Worm (Caenorhabditis elegans) whole organism, mixed stage, embryonic: ENCODE data around the gene D1046.2.

ENCODE experiments used
- M03D4.4 ChIP-seq: sonication (generic microtip); optimal IDR thresholded peaks from 2 replicates; lab custom pipeline; 2017; ENCODE audit warnings: mild to moderate bottlenecking, missing genetic modification characterization, missing compliant biosample characterization
- bed-3 ChIP-seq: fragments of 200-800 bp; sonication (Bioruptor generic); optimal IDR thresholded peaks from 3 replicates; lab custom pipeline; 2018; ENCODE audit warnings: mild to moderate bottlenecking, missing genetic modification characterization, moderate library complexity, missing compliant biosample characterization
- ceh-39 ChIP-seq: fragments of 150-350 bp; optimal IDR thresholded peaks from 2 replicates; lab custom pipeline; 2014; ENCODE audit warnings: missing biosample characterization, missing genetic modification characterization
- ceh-43 ChIP-seq: fragments of 200-800 bp; sonication (Bioruptor generic); optimal IDR thresholded peaks from 2 replicates; lab custom pipeline; 2018; ENCODE audit warnings: mild to moderate bottlenecking, missing genetic modification characterization, moderate library complexity, missing compliant biosample characterization
- ceh-83 ChIP-seq: fragments of 200-800 bp; sonication (Bioruptor generic); optimal IDR thresholded peaks from 2 replicates; lab custom pipeline; 2018; ENCODE audit warnings: mild to moderate bottlenecking, missing genetic modification characterization, missing compliant biosample characterization
- ces-1 ChIP-seq: fragments of 150-350 bp; optimal IDR thresholded peaks from 2 replicates; lab custom pipeline; 2014; ENCODE audit warnings: missing biosample characterization, missing genetic modification reagents, missing genetic modification characterization
- drap-1 ChIP-seq: fragments of 200-800 bp; sonication (Bioruptor generic); optimal IDR thresholded peaks from 3 replicates; lab custom pipeline; 2018; ENCODE audit warnings: mild to moderate bottlenecking, missing genetic modification characterization, missing compliant biosample characterization
- elt-1 ChIP-seq: sonication (generic microtip); optimal IDR thresholded peaks from 2 replicates; lab custom pipeline; 2017; ENCODE audit warnings: missing genetic modification characterization, mild to moderate bottlenecking, missing compliant biosample characterization, antibody characterized with exemption, moderate library complexity, borderline replicate concordance; ENCODE audit not compliant: insufficient read depth
- elt-3 ChIP-seq: fragments of 150-350 bp; optimal IDR thresholded peaks from 2 replicates; lab custom pipeline; 2014; ENCODE audit warnings: missing biosample characterization, missing genetic modification characterization
- ham-2 ChIP-seq: fragments of 200-800 bp; sonication (Bioruptor generic); optimal IDR thresholded peaks from 2 replicates; lab custom pipeline; 2018; ENCODE audit warnings: mild to moderate bottlenecking, missing genetic modification characterization, missing compliant biosample characterization
- hlh-1 ChIP-seq: fragments of 150-350 bp; optimal IDR thresholded peaks from 2 replicates; lab custom pipeline; 2014; ENCODE audit warnings: missing biosample characterization, missing genetic modification reagents, missing genetic modification characterization
- lin-13 ChIP-seq: fragments of 150-350 bp; optimal IDR thresholded peaks from 2 replicates; lab custom pipeline; 2014; ENCODE audit warnings: missing biosample characterization, missing genetic modification characterization
- lin-32 ChIP-seq: fragments of 200-800 bp; sonication (Bioruptor generic); optimal IDR thresholded peaks from 2 replicates; lab custom pipeline; 2018; ENCODE audit warnings: mild to moderate bottlenecking, missing genetic modification characterization, missing compliant biosample characterization
- lsy-2 ChIP-seq: fragments of 150-350 bp; optimal IDR thresholded peaks from 2 replicates; lab custom pipeline; 2014; ENCODE audit warnings: missing biosample characterization, missing genetic modification characterization
- mab-5 ChIP-seq: fragments of 150-350 bp; optimal IDR thresholded peaks from 2 replicates; lab custom pipeline; 2014; ENCODE audit warnings: missing biosample characterization, missing genetic modification characterization
- mep-1 ChIP-seq: fragments of 150-350 bp; optimal IDR thresholded peaks from 2 replicates; lab custom pipeline; 2017; ENCODE audit warnings: missing biosample characterization, missing genetic modification reagents, missing genetic modification characterization, inconsistent platforms
- mls-2 ChIP-seq: sonication (generic microtip); optimal IDR thresholded peaks from 2 replicates; lab custom pipeline; 2016; ENCODE audit warnings: mild to moderate bottlenecking, missing genetic modification characterization, moderate library complexity, missing compliant biosample characterization
- nhr-12 ChIP-seq: fragments of 150-350 bp; optimal IDR thresholded peaks from 2 replicates; lab custom pipeline; 2014; ENCODE audit warnings: missing biosample characterization, missing genetic modification characterization
- nhr-2 ChIP-seq: fragments of 150-350 bp; optimal IDR thresholded peaks from 2 replicates; lab custom pipeline; 2014; ENCODE audit warnings: missing biosample characterization, missing genetic modification characterization
- nhr-237 ChIP-seq: fragments of 150-350 bp; optimal IDR thresholded peaks from 2 replicates; lab custom pipeline; 2014; ENCODE audit warnings: missing biosample characterization, missing genetic modification characterization
- nhr-28 ChIP-seq: fragments of 150-350 bp; optimal IDR thresholded peaks from 2 replicates; lab custom pipeline; 2014; ENCODE audit warnings: missing biosample characterization, missing genetic modification characterization
- pha-4 ChIP-seq: fragments of 150-350 bp; optimal IDR thresholded peaks from 2 replicates; lab custom pipeline; 2018; ENCODE audit warnings: missing biosample characterization, missing genetic modification reagents, missing genetic modification characterization
- sem-2 ChIP-seq: fragments of 200-800 bp; sonication (Bioruptor generic); optimal IDR thresholded peaks from 2 replicates; lab custom pipeline; 2018; ENCODE audit warnings: mild to moderate bottlenecking, missing genetic modification characterization, missing compliant biosample characterization
- snpc-4 ChIP-seq: fragments of 150-350 bp; optimal IDR thresholded peaks from 2 replicates; lab custom pipeline; 2014; ENCODE audit warnings: missing biosample characterization, missing genetic modification characterization
- sptf-1 ChIP-seq: sonication (generic microtip); optimal IDR thresholded peaks from 2 replicates; lab custom pipeline; 2017; ENCODE audit warnings: mild to moderate bottlenecking, missing genetic modification characterization, moderate library complexity, missing compliant biosample characterization
- tbx-8 ChIP-seq: fragments of 200-800 bp; sonication (Bioruptor generic); optimal IDR thresholded peaks from 2 replicates; lab custom pipeline; 2018; ENCODE audit warnings: mild to moderate bottlenecking, missing genetic modification characterization, moderate library complexity, missing compliant biosample characterization
- unc-120 ChIP-seq: sonication (generic microtip); optimal IDR thresholded peaks from 2 replicates; lab custom pipeline; 2017; ENCODE audit warnings: missing genetic modification characterization, missing compliant biosample characterization; ENCODE audit not compliant: poor library complexity, severe bottlenecking
- unc-39 ChIP-seq: fragments of 150-350 bp; optimal IDR thresholded peaks from 2 replicates; lab custom pipeline; 2014; ENCODE audit warnings: missing biosample characterization, missing genetic modification characterization
- unc-62 ChIP-seq: fragments of 150-350 bp; optimal IDR thresholded peaks from 2 replicates; lab custom pipeline; 2014; ENCODE audit warnings: missing biosample characterization, missing genetic modification reagents, missing genetic modification characterization
- zip-8 ChIP-seq: fragments of 150-350 bp; optimal IDR thresholded peaks from 2 replicates; lab custom pipeline; 2014; ENCODE audit warnings: missing biosample characterization, missing genetic modification characterization
- ztf-11 ChIP-seq: fragments of 150-350 bp; optimal IDR thresholded peaks from 2 replicates; lab custom pipeline; 2014; ENCODE audit warnings: missing biosample characterization, missing genetic modification characterization

Gene D1046.2

ce11 chrIV:8893746-8894145 is 32.1 kb downstream of the D1046.2 start, which contains the start of gene rad-54.L2:
Gene rad-54.L2 (plus strand): TSS chrIV:8894077.
- TF ChIP-seq nhr-28 (tag; lab: Kevin White, UChicago) (no peak), snpc-4 (tag; lab: Kevin White, UChicago) (no peak), zip-8 (no peak), hlh-1 (tag; lab: Kevin White, UChicago) (peak; percentile 21), bed-3 (no peak), pha-4 (tag; lab: Kevin White, UChicago) (peak; percentile 90), unc-120 (tag; lab: Kevin White, UChicago) (peak; percentile 58), ceh-43 (GFP tag; lab: Kevin White, UChicago) (no peak), lin-13 (tag; lab: Kevin White, UChicago) (no peak), mep-1 (tag; lab: Kevin White, UChicago) (peak; percentile 22), mls-2 (tag; lab: Kevin White, UChicago) (no peak), ham-2 (no peak), ceh-39 (peak; percentile 20), nhr-2 (tag; lab: Kevin White, UChicago) (no peak), ces-1 (GFP tag; lab: Kevin White, UChicago) (peak; percentile 57), drap-1 (GFP tag; lab: Kevin White, UChicago) (no peak), lsy-2 (peak; percentile 40), unc-62 (no peak), mab-5 (tag; lab: Kevin White, UChicago) (no peak), nhr-237 (tag; lab: Kevin White, UChicago) (peak; percentile 58), ztf-11 (tag; lab: Kevin White, UChicago) (no peak), elt-3 (tag; lab: Kevin White, UChicago) (no peak), M03D4.4 (no peak)

DNA sequence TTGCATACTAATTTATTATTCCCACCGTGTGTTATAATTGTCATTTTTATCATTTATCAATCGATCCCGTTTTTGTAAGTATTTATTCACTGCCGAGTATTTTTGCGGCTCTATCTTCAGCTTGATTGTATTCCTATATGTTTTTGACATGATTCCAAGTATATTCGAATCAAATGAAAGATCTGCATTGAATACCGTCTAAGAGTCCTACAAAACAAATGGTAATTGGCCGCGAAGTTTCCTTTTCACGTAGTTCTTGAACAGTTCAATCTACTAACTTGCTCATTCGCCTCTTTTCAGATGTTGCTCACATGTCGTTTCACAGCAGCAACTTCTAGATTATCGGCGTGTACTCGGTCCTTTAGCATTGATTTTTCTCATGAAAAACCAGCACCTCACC is 33.3 kb downstream of the D1046.2 start, which contains the start of gene C27B7.2:
TSS of gene C27B7.2 (plus strand) at position 301 of the 400 bp plus-strand sequence.
- TF ChIP-seq mab-5 (tag; lab: Kevin White, UChicago) (no peak), nhr-237 (tag; lab: Kevin White, UChicago) (no peak)

- TF ChIP-seq bed-3 (no peak), ham-2 (peak; percentile 38), pha-4 (tag; lab: Kevin White, UChicago) (peak; percentile 55), mep-1 (tag; lab: Kevin White, UChicago) (peak; percentile 59), lin-13 (tag; lab: Kevin White, UChicago) (peak; percentile 5), ces-1 (GFP tag; lab: Kevin White, UChicago) (peak; percentile 83), lin-32 (no peak)
Measured at ce11 chrIV:8891131-8891530, 34.7 kb downstream of the D1046.2 start, which contains the start of gene spr-2. Gene spr-2 (plus strand): TSS chrIV:8891462.

DNA sequence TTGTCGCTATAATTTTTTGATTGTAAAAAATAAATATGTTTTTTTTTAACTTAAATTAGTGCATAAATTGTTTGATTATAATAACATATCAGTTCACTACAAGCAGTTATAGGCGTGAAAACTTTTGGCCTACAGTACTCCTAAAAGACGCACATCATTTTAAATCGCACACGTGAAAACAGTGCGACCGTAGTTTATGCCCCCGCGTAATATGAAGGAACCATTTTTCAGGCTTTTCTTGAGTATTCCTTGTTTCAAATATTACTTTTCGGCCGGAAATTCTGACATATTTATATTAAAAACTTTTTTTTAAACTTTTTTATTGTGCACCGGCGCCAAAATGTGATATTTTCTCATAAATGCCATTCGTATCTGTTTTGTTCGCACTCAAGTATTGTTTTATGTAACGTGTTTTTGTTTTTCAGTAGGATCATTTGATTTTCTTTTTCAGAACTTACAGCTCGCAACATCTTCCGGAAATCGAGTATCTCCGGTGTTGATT is 37.3 kb downstream of the D1046.2 start, which contains the start of gene oma-1:
TSS of gene oma-1 (plus strand) at position 452 of the 502 bp plus-strand sequence.
- no peak for TF ChIP-seq sem-2 (GFP tag; lab: Kevin White, UChicago)
- no peak for TF ChIP-seq elt-3 (tag; lab: Kevin White, UChicago)
- TF ChIP-seq lsy-2, result no peak
- TF ChIP-seq elt-1 (tag; lab: Kevin White, UChicago), result no peak
- no peak for TF ChIP-seq bed-3
- no peak for TF ChIP-seq sptf-1 (tag; lab: Kevin White, UChicago)
- TF ChIP-seq ceh-39, result no peak
- TF ChIP-seq ces-1 (GFP tag; lab: Kevin White, UChicago), result no peak
- TF ChIP-seq tbx-8 (GFP tag; lab: Kevin White, UChicago), result no peak
- no peak for TF ChIP-seq unc-62
- TF ChIP-seq unc-120 (tag; lab: Kevin White, UChicago), result no peak
- TF ChIP-seq mep-1 (tag; lab: Kevin White, UChicago), result no peak
- TF ChIP-seq lin-32, result no peak
- no peak for TF ChIP-seq lin-13 (tag; lab: Kevin White, UChicago)
- no peak for TF ChIP-seq mls-2 (tag; lab: Kevin White, UChicago)
- no peak for TF ChIP-seq mab-5 (tag; lab: Kevin White, UChicago)

DNA sequence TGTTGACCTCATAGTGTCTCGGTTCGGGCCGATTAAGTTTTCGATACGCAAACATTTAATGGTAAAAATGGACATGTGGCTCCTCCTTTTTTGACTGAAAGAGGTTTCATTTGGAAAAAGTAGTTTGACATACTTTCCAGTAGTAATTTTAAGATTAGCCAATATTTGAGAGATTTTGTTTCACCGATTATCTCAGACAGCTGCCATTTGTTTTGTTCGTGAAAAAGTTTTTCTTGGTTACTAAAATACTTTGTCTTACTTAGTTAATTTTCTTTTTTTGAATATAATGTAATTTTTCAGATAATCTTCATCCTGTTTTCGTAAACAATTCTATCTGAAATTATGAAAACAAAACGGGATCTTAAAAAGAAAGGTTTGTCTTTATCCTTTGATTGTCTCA is 39.6 kb downstream of the D1046.2 start, which contains the start of gene C09G9.5:
TSS of gene C09G9.5 (plus strand) at position 301 of the 400 bp plus-strand sequence.
- no peak for TF ChIP-seq bed-3
- TF ChIP-seq, all 35 proteins: peak for 0

DNA sequence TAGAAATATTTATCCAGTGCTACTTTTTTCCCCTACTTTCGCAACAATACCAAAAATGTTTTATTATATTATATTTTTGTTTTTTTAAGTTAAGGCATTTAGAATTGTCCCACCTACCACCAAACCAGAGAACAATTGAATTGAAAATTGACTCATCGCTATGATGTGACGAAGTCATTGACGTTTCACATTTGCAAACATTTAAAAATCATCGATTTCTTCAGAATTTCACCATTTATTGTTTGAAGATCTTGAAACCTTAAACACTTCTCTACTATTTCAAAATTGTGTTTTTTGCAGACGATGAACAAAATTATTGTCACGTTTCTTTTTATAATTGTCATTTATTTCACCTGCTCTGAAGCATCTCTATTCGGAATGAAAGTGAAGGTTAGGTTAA is 44.7 kb downstream of the D1046.2 start, which contains the start of gene C09G9.8:
TSS of gene C09G9.8 (plus strand) at position 301 of the 400 bp plus-strand sequence.
- no peak for TF ChIP-seq ces-1 (GFP tag; lab: Kevin White, UChicago)
- no peak for TF ChIP-seq sptf-1 (tag; lab: Kevin White, UChicago)
- no peak for TF ChIP-seq ceh-83 (GFP tag; lab: Kevin White, UChicago)
- no peak for TF ChIP-seq sem-2 (GFP tag; lab: Kevin White, UChicago)
- no peak for TF ChIP-seq nhr-28 (tag; lab: Kevin White, UChicago)
- TF ChIP-seq unc-39 (tag; lab: Kevin White, UChicago), result no peak
- no peak for TF ChIP-seq ham-2
- TF ChIP-seq drap-1 (GFP tag; lab: Kevin White, UChicago), result no peak
- TF ChIP-seq tbx-8 (GFP tag; lab: Kevin White, UChicago), result no peak
- no peak for TF ChIP-seq nhr-12 (tag; lab: Kevin White, UChicago)
- TF ChIP-seq snpc-4 (tag; lab: Kevin White, UChicago), result no peak
